Worm (Caenorhabditis elegans): ENCODE measurements around the gene flp-2.

Gene flp-2

DNA sequence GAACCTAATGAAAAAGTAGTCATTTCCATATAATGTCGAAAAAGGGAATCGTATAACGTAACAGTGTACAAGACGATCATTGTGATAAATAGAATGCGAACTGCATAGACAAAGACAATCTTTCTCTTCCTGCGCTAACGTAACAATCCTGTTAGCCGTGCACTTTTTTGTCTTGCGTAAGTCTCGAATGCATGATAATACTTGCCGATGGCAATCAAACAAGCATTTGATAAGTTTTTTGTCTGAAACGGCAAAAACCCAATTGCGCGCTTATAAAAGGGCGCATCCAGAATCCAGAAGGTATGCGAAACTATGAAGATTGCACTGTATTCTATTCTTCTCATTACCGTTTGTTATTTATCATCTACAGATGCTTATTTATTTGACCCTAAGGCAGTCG is 20.1 kb downstream of the flp-2 start, which contains the start of gene dao-4:
dao-4 (plus strand) TSS at position 301 of the 400 bp plus-strand sequence.
- TF ChIP-seq mab-5 (tag; optimal IDR thresholded peaks at IDR 0.05) (no peak), lsy-2 (tag; optimal IDR thresholded peaks at IDR 0.05) (no peak), ces-1 (GFP tag; optimal IDR thresholded peaks at IDR 0.05) (no peak), ztf-11 (tag; optimal IDR thresholded peaks at IDR 0.05) (no peak), elt-3 (tag; optimal IDR thresholded peaks at IDR 0.05) (no peak), flh-1 (GFP tag; optimal IDR thresholded peaks at IDR 0.05) (no peak)

- no peak for TF ChIP-seq nhr-76 (tag; optimal IDR thresholded peaks at IDR 0.05)
These were observed 20.8 kb downstream of the flp-2 start, which contains the start of gene ZC373.5 for ce11 chrX:10074233-10074632. ZC373.5 (minus strand) TSS chrX:10074391.

DNA sequence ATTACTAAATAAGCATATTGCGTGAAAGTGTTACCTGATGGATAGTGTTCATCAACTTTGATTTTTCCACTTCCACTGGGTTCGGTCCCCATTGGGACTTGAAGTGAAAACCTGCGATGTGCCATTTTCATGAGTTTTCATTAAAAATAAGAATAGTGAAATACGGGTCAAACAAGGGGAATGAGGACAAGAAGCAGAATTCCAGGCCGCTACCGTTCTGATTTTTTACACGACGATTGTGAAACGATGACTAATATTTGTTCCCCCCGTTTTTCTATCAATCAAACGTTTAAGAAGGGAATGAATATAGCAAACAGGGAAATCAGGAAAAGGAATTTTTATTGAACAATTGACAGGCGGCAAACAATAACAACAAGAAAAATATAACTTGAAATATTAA is 25.4 kb downstream of the flp-2 start, which contains the start of gene mlck-1:
mlck-1 (minus strand) TSS at position 101 of the 400 bp plus-strand sequence.
- TF ChIP-seq snpc-4 (tag; optimal IDR thresholded peaks at IDR 0.05) = no peak
- TF ChIP-seq nhr-2 (tag; optimal IDR thresholded peaks at IDR 0.05) = no peak
- TF ChIP-seq cnd-1 (tag; optimal IDR thresholded peaks at IDR 0.05) = no peak
- TF ChIP-seq ceh-43 (GFP tag; optimal IDR thresholded peaks at IDR 0.05) = no peak
- no peak for TF ChIP-seq flh-1 (GFP tag; optimal IDR thresholded peaks at IDR 0.05)
- no peak for TF ChIP-seq M03D4.4 (tag; optimal IDR thresholded peaks at IDR 0.05)
- TF ChIP-seq mep-1 (tag; optimal IDR thresholded peaks at IDR 0.05) = no peak
- no peak for TF ChIP-seq unc-39 (tag; optimal IDR thresholded peaks at IDR 0.05)
- no peak for TF ChIP-seq elt-1 (tag; optimal IDR thresholded peaks at IDR 0.05; ENCODE audit: borderline replicate concordance, insufficient read depth)
- no peak for TF ChIP-seq nhr-237 (tag; optimal IDR thresholded peaks at IDR 0.05)
- no peak for TF ChIP-seq zip-8 (tag; optimal IDR thresholded peaks at IDR 0.05)

ce11 chrX:10068468-10068867 is 26.6 kb downstream of the flp-2 start:
- TF ChIP-seq hlh-1 (tag; optimal IDR thresholded peaks at IDR 0.05) (peak; percentile 65), pha-4 (tag; optimal IDR thresholded peaks at IDR 0.05) (no peak), zip-8 (tag; optimal IDR thresholded peaks at IDR 0.05) (no peak), lsy-2 (tag; optimal IDR thresholded peaks at IDR 0.05) (no peak)

ce11 chrX:10060475-10061011 is 34.5 kb downstream of the flp-2 start, which contains the start of gene ZC373.3:
ZC373.3 (plus strand) TSS chrX:10060525.
- TF ChIP-seq tbx-8 (GFP tag; optimal IDR thresholded peaks at IDR 0.05) (no peak), ces-1 (GFP tag; optimal IDR thresholded peaks at IDR 0.05) (no peak), cnd-1 (tag; optimal IDR thresholded peaks at IDR 0.05) (no peak), mab-5 (tag; optimal IDR thresholded peaks at IDR 0.05) (no peak)

DNA sequence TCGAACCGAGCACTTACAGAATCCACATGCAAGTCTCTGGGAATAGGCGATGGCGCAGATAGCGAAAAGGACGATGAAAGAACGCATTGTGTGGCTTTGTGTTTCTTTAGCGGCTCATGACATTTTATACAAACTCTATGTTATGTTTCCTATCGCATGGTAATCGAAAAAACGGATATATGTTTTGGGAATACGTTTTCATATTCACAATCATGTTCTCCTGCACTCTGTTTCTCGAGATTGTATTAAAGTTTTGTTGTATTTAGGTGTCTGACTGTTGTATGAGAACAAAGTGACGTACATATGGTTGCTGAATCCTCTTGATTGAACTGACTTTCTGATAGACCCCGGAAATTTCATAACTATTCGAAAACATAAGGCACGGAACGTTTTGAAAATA is 36.7 kb downstream of the flp-2 start, which contains the start of gene ZC373.2:
ZC373.2 (minus strand) TSS at position 101 of the 400 bp plus-strand sequence.
- TF ChIP-seq lin-32 (GFP tag; optimal IDR thresholded peaks at IDR 0.05) (no peak), pha-4 (tag; optimal IDR thresholded peaks at IDR 0.05) (no peak), unc-62 (GFP tag; optimal IDR thresholded peaks at IDR 0.05) (no peak), nhr-76 (tag; optimal IDR thresholded peaks at IDR 0.05) (no peak), M03D4.4 (tag; optimal IDR thresholded peaks at IDR 0.05) (no peak), zip-8 (tag; optimal IDR thresholded peaks at IDR 0.05) (no peak), unc-39 (tag; optimal IDR thresholded peaks at IDR 0.05) (no peak), nhr-12 (tag; optimal IDR thresholded peaks at IDR 0.05) (no peak), ztf-11 (tag; optimal IDR thresholded peaks at IDR 0.05) (no peak), unc-120 (tag; optimal IDR thresholded peaks at IDR 0.05; ENCODE audit: poor library complexity, severe bottlenecking) (no peak), nhr-2 (tag; optimal IDR thresholded peaks at IDR 0.05) (no peak), ces-1 (GFP tag; optimal IDR thresholded peaks at IDR 0.05) (no peak), lsy-2 (tag; optimal IDR thresholded peaks at IDR 0.05) (no peak), ceh-39 (tag; optimal IDR thresholded peaks at IDR 0.05) (no peak), nhr-28 (tag; optimal IDR thresholded peaks at IDR 0.05) (no peak), sem-2 (GFP tag; optimal IDR thresholded peaks at IDR 0.05) (no peak), mep-1 (tag; optimal IDR thresholded peaks at IDR 0.05) (no peak)

DNA sequence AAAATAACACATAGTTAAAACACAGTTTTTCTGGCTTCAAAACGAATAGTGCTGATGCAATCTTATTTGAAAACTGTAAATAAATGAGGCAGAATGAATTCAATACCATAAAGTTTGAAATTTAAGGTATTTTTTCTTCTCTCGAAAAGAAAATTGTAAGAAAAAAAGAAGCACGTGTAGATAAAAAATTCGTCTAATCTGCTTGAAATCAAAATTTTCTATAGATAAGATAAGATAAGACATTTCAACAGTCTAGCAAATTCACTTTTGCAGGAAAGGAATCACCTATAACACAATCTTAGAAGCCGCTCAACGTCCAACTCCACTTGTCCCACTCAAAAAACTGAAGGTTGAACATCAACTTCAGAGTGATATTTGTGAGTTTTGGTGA is 40.6 kb downstream of the flp-2 start:
- no peak for TF ChIP-seq blmp-1 (tag; optimal IDR thresholded peaks at IDR 0.05)
- no peak for TF ChIP-seq lsy-2 (tag; optimal IDR thresholded peaks at IDR 0.05)
- no peak for TF ChIP-seq ces-1 (GFP tag; optimal IDR thresholded peaks at IDR 0.05)
- no peak for TF ChIP-seq ztf-11 (tag; optimal IDR thresholded peaks at IDR 0.05)
- no peak for TF ChIP-seq tbx-8 (GFP tag; optimal IDR thresholded peaks at IDR 0.05)
- TF ChIP-seq nhr-28 (tag; optimal IDR thresholded peaks at IDR 0.05) = no peak
- no peak for TF ChIP-seq mls-2 (tag; optimal IDR thresholded peaks at IDR 0.05)

Data from whole organism, mixed stage, embryonic.